Worm (Caenorhabditis elegans) whole organism, young adult: Measurements from ENCODE around the gene rab-21.
A peak's percentile ranks its signal among the peaks of the same experiment; 100 is the strongest.

Experiments used
- B0336.3 ChIP-seq: fragments of 200-800 bp; sonication (Bioruptor generic); IDR thresholded peaks from 2 replicates; pipeline ENCODE4 v1.3.6; 2022; ENCODE audit warnings: missing genetic modification characterization, missing compliant biosample characterization
- C06A6.2 ChIP-seq: fragments of 200-800 bp; sonication (Bioruptor generic); conservative IDR thresholded peaks from 2 replicates; pipeline ENCODE4 v1.3.6; 2022; ENCODE audit warnings: missing genetic modification characterization, missing compliant biosample characterization
- C17E4.6 ChIP-seq: fragments of 200-800 bp; sonication (Bioruptor generic); IDR thresholded peaks from 2 replicates; pipeline ENCODE4 v1.3.6; 2022; ENCODE audit warnings: missing genetic modification reagents, missing genetic modification characterization, missing compliant biosample characterization
- F10E7.11 ChIP-seq: sonication (generic microtip); optimal IDR thresholded peaks from 2 replicates; lab custom pipeline; 2017; ENCODE audit warnings: mild to moderate bottlenecking, missing genetic modification characterization, moderate library complexity, missing compliant biosample characterization
- F23B12.7 ChIP-seq: sonication (generic microtip); optimal IDR thresholded peaks from 2 replicates; lab custom pipeline; 2017; ENCODE audit warnings: missing genetic modification characterization, mild to moderate bottlenecking, missing compliant biosample characterization, antibody characterized with exemption, moderate library complexity; ENCODE audit not compliant: insufficient read depth
- F33H1.4 ChIP-seq: fragments of 200-800 bp; sonication (Bioruptor generic); IDR thresholded peaks from 2 replicates; pipeline ENCODE4 v1.3.6; 2022; ENCODE audit warnings: missing genetic modification reagents, missing genetic modification characterization, missing compliant biosample characterization
- Y53F4B.3 ChIP-seq: fragments of 200-800 bp; sonication (Bioruptor generic); IDR thresholded peaks from 2 replicates; pipeline ENCODE4 v1.3.6; 2022; ENCODE audit warnings: missing genetic modification reagents, missing genetic modification characterization, missing compliant biosample characterization
- Y67H2A.10 ChIP-seq: fragments of 200-800 bp; sonication (Bioruptor generic); conservative IDR thresholded peaks from 2 replicates; pipeline ENCODE4 v1.3.6; 2022; ENCODE audit warnings: missing genetic modification reagents, missing genetic modification characterization, missing compliant biosample characterization
- Y95B8A.8 ChIP-seq: fragments of 200-800 bp; sonication (Bioruptor generic); IDR thresholded peaks from 2 replicates; pipeline ENCODE4 v1.3.6; 2022; ENCODE audit warnings: missing genetic modification reagents, missing genetic modification characterization, missing compliant biosample characterization
- ama-1 ChIP-seq, 3 experiments: fragments of 150-350 bp in 1 of 3; sonication (generic microtip) in 2 of 3; optimal IDR thresholded peaks; 2 replicates each; lab custom pipeline; 2014 to 2018; ENCODE audit warnings: missing biosample characterization in 2 of 3, missing genetic modification characterization in 2 of 3, missing genetic modification reagents in 2 of 3
- aptf-3 ChIP-seq: fragments of 200-800 bp; sonication (Bioruptor generic); IDR thresholded peaks from 2 replicates; pipeline ENCODE4 v1.3.6; 2022; ENCODE audit warnings: missing genetic modification characterization, missing compliant biosample characterization
- attf-3 ChIP-seq: fragments of 200-800 bp; sonication (Bioruptor generic); conservative IDR thresholded peaks from 2 replicates; pipeline ENCODE4 v1.3.6; 2022; ENCODE audit warnings: missing genetic modification reagents, missing genetic modification characterization, missing compliant biosample characterization
- attf-5 ChIP-seq: fragments of 200-800 bp; sonication (Bioruptor generic); optimal IDR thresholded peaks from 2 replicates; lab custom pipeline; 2018; ENCODE audit warnings: mild to moderate bottlenecking, missing genetic modification characterization, missing compliant biosample characterization
- attf-6 ChIP-seq: fragments of 200-800 bp; sonication (Bioruptor generic); IDR thresholded peaks from 2 replicates; pipeline ENCODE4 v1.3.6; 2022; ENCODE audit warnings: missing genetic modification reagents, missing genetic modification characterization, missing compliant biosample characterization
- bed-2 ChIP-seq: fragments of 200-800 bp; sonication (Bioruptor generic); IDR thresholded peaks from 2 replicates; pipeline ENCODE4 v1.3.6; 2022; ENCODE audit warnings: missing genetic modification reagents, missing genetic modification characterization, missing compliant biosample characterization
- ceh-79 ChIP-seq: sonication (generic microtip); optimal IDR thresholded peaks from 2 replicates; lab custom pipeline; 2017; ENCODE audit warnings: mild to moderate bottlenecking, missing genetic modification characterization, missing compliant biosample characterization
- die-1 ChIP-seq: sonication (generic microtip); optimal IDR thresholded peaks from 2 replicates; lab custom pipeline; 2016; ENCODE audit warnings: missing genotype, mild to moderate bottlenecking, missing genetic modification characterization, missing compliant biosample characterization
- dpff-1 ChIP-seq: sonication (generic microtip); optimal IDR thresholded peaks from 2 replicates; lab custom pipeline; 2017; ENCODE audit warnings: mild to moderate bottlenecking, missing genetic modification characterization, missing compliant biosample characterization
- fkh-3 ChIP-seq: sonication (generic microtip); optimal IDR thresholded peaks from 2 replicates; lab custom pipeline; 2016; ENCODE audit warnings: mild to moderate bottlenecking, missing genetic modification characterization, missing compliant biosample characterization
- him-1 ChIP-seq: sonication (generic microtip); optimal IDR thresholded peaks from 2 replicates; lab custom pipeline; 2016; ENCODE audit warnings: missing genotype, missing genetic modification reagents, missing genetic modification characterization, missing compliant biosample characterization
- hlh-26 ChIP-seq: fragments of 200-800 bp; sonication (Bioruptor generic); conservative IDR thresholded peaks from 2 replicates; pipeline ENCODE4 v1.3.6; 2022; ENCODE audit warnings: missing genetic modification reagents, missing genetic modification characterization, missing compliant biosample characterization
- lag-1 ChIP-seq: fragments of 200-800 bp; sonication (Bioruptor generic); IDR thresholded peaks from 2 replicates; pipeline ENCODE4 v1.3.6; 2022; ENCODE audit warnings: missing genetic modification reagents, missing genetic modification characterization, missing compliant biosample characterization
- let-607 ChIP-seq, 2 experiments: fragments of 200-800 bp in 1 of 2; sonication (Bioruptor generic) in 1 of 2; sonication (generic microtip) in 1 of 2; optimal IDR thresholded peaks; 2 replicates each; lab custom pipeline; 2016 to 2018; ENCODE audit warnings: mild to moderate bottlenecking in 2 of 2, missing compliant biosample characterization in 2 of 2, missing genetic modification characterization in 2 of 2, moderate library complexity in 2 of 2, missing genotype in 1 of 2
- lsl-1 ChIP-seq: fragments of 200-800 bp; sonication (Bioruptor generic); optimal IDR thresholded peaks from 2 replicates; lab custom pipeline; 2018; ENCODE audit warnings: mild to moderate bottlenecking, missing genetic modification characterization, moderate library complexity, missing compliant biosample characterization
- lsy-27 ChIP-seq: sonication (generic microtip); optimal IDR thresholded peaks from 2 replicates; lab custom pipeline; 2017; ENCODE audit warnings: missing genetic modification characterization, mild to moderate bottlenecking, missing compliant biosample characterization, antibody characterized with exemption, missing genotype, borderline replicate concordance; ENCODE audit not compliant: insufficient read depth
- madf-10 ChIP-seq: sonication (generic microtip); optimal IDR thresholded peaks from 2 replicates; lab custom pipeline; 2016; ENCODE audit warnings: mild to moderate bottlenecking, missing genetic modification characterization, missing compliant biosample characterization
- mcd-1 ChIP-seq: fragments of 200-800 bp; sonication (Bioruptor generic); IDR thresholded peaks from 2 replicates; pipeline ENCODE4 v1.3.6; 2022; ENCODE audit warnings: missing genetic modification reagents, missing genetic modification characterization, missing compliant biosample characterization
- nfya-1 ChIP-seq: sonication (generic microtip); optimal IDR thresholded peaks from 2 replicates; lab custom pipeline; 2017; ENCODE audit warnings: antibody characterized with exemption, missing compliant biosample characterization, missing genetic modification characterization, borderline replicate concordance; ENCODE audit not compliant: insufficient read depth
- nfyb-1 ChIP-seq: fragments of 200-800 bp; sonication (Bioruptor generic); IDR thresholded peaks from 2 replicates; pipeline ENCODE4 v1.3.6; 2022; ENCODE audit warnings: missing genetic modification reagents, missing genetic modification characterization, missing compliant biosample characterization
- nhr-179 ChIP-seq: sonication (generic microtip); optimal IDR thresholded peaks from 2 replicates; lab custom pipeline; 2016; ENCODE audit warnings: mild to moderate bottlenecking, missing genetic modification characterization, missing compliant biosample characterization
- nhr-90 ChIP-seq: sonication (generic microtip); optimal IDR thresholded peaks from 2 replicates; lab custom pipeline; 2016; ENCODE audit warnings: missing genotype, mild to moderate bottlenecking, missing genetic modification characterization, missing compliant biosample characterization
- rcor-1 ChIP-seq: fragments of 200-800 bp; sonication (Bioruptor generic); IDR thresholded peaks from 2 replicates; pipeline ENCODE4 v1.3.6; 2022; ENCODE audit warnings: missing genetic modification reagents, missing genetic modification characterization, missing compliant biosample characterization
- snpc-1.1 ChIP-seq: sonication (generic microtip); optimal IDR thresholded peaks from 2 replicates; lab custom pipeline; 2017; ENCODE audit warnings: missing genetic modification characterization, mild to moderate bottlenecking, missing compliant biosample characterization, antibody characterized with exemption, moderate library complexity, missing genotype, missing genetic modification reagents; ENCODE audit not compliant: insufficient read depth
- snpc-1.3 ChIP-seq: sonication (generic microtip); optimal IDR thresholded peaks from 2 replicates; lab custom pipeline; 2017; ENCODE audit warnings: missing genetic modification characterization, mild to moderate bottlenecking, missing compliant biosample characterization, antibody characterized with exemption, moderate library complexity, missing genotype, missing genetic modification reagents; ENCODE audit not compliant: insufficient read depth
- snpc-3.4 ChIP-seq: sonication (generic microtip); optimal IDR thresholded peaks from 2 replicates; lab custom pipeline; 2017; ENCODE audit warnings: missing genetic modification characterization, mild to moderate bottlenecking, missing compliant biosample characterization, antibody characterized with exemption, moderate library complexity, missing genotype, missing genetic modification reagents
- snpc-4 ChIP-seq, 5 experiments: fragments of 150-350 bp in 1 of 5; sonication (generic microtip) in 4 of 5; optimal IDR thresholded peaks; 2 replicates each; lab custom pipeline; 2014 to 2018; ENCODE audit warnings: missing genetic modification characterization in 5 of 5, missing biosample characterization in 3 of 5, antibody characterized with exemption in 2 of 5, mild to moderate bottlenecking in 2 of 5, missing compliant biosample characterization in 2 of 5, missing genotype in 2 of 5, moderate library complexity in 2 of 5, missing genetic modification reagents in 1 of 5
- tbp1 ChIP-seq: fragments of 200-800 bp; sonication (Bioruptor generic); optimal IDR thresholded peaks from 2 replicates; lab custom pipeline; 2018; ENCODE audit warnings: mild to moderate bottlenecking, missing genetic modification characterization, missing compliant biosample characterization
- tlf-1 ChIP-seq: fragments of 200-800 bp; sonication (Bioruptor generic); optimal IDR thresholded peaks from 2 replicates; lab custom pipeline; 2018; ENCODE audit warnings: mild to moderate bottlenecking, missing genetic modification characterization, missing compliant biosample characterization
- xnd-1 ChIP-seq: sonication (generic microtip); optimal IDR thresholded peaks from 2 replicates; lab custom pipeline; 2016; ENCODE audit warnings: missing genotype, missing genetic modification reagents, missing genetic modification characterization, missing compliant biosample characterization
- ztf-28 ChIP-seq: fragments of 200-800 bp; sonication (Bioruptor generic); IDR thresholded peaks from 2 replicates; pipeline ENCODE4 v1.3.6; 2022; ENCODE audit warnings: missing genetic modification reagents, missing genetic modification characterization, missing compliant biosample characterization

Gene rab-21

DNA sequence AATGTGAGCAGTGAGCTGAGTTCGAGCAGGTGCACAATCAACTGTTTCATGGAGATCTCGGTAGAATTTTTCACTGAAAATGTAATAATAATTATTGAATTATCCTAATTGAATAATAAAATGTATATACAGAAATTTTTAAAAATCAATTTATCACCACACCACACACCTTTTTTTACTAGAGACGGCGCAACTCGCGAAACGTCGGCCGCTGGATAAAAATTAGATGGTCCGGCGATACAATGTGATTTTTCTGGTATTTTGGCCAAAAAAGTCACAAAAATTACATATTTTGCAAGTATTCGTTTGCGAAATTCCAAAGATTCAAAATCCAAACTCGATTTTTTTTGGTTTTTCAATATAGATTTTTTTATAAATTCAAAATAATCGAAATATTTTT is 44.0 kb downstream of the rab-21 start:
- no peak for TF ChIP-seq rcor-1 (GFP tag; lab: Robert Waterston, UW)
- no peak for TF ChIP-seq lag-1
- no peak for TF ChIP-seq bed-2 (GFP tag; lab: Robert Waterston, UW)
- no peak for TF ChIP-seq fkh-3 (tag; lab: Kevin White, UChicago)
- TF ChIP-seq nfya-1 (tag; lab: Kevin White, UChicago): no peak
- no peak for TF ChIP-seq F23B12.7 (tag; lab: Kevin White, UChicago)
- TF ChIP-seq aptf-3 (GFP tag; lab: Robert Waterston, UW): no peak
- peak; percentile 89 for TF ChIP-seq snpc-3.4 (tag; lab: Kevin White, UChicago)
- TF ChIP-seq F10E7.11 (tag; lab: Kevin White, UChicago): no peak
- no peak for TF ChIP-seq mcd-1
- TF ChIP-seq ama-1 (optimal IDR thresholded peaks at IDR 0.05; lab: Kevin White, UChicago): no peak
- no peak for TF ChIP-seq ama-1 (GFP tag; optimal IDR thresholded peaks at IDR 0.05; lab: Kevin White, UChicago)
- TF ChIP-seq snpc-1.1 (tag; lab: Kevin White, UChicago): peak; percentile 93
- TF ChIP-seq him-1 (tag; lab: Kevin White, UChicago): peak; percentile 47
- TF ChIP-seq attf-5: no peak
- TF ChIP-seq Y67H2A.10: no peak
- TF ChIP-seq tbp1 (GFP tag; lab: Kevin White, UChicago): peak; percentile 28
- peak; percentile 86 for TF ChIP-seq snpc-4 (GFP tag; optimal IDR thresholded peaks at IDR 0.05; lab: Kevin White, UChicago)
- peak; percentile 71 to 92 (median 90) for TF ChIP-seq snpc-4 (tag; optimal IDR thresholded peaks at IDR 0.05; lab: Kevin White, UChicago)
- peak; percentile 35 for TF ChIP-seq snpc-1.3
- TF ChIP-seq lsl-1 (GFP tag; lab: Kevin White, UChicago): peak; percentile 6
- no peak for TF ChIP-seq C06A6.2 (GFP tag; lab: Robert Waterston, UW)
- no peak for TF ChIP-seq nhr-90 (tag; lab: Kevin White, UChicago)
- no peak for TF ChIP-seq hlh-26 (GFP tag; lab: Robert Waterston, UW)
- TF ChIP-seq, all 124 proteins: peak for 7

- peak; percentile 10; the same call in 1 of the 2 replicates for TF ChIP-seq B0336.3 (GFP tag; lab: Robert Waterston, UW)
- peak; percentile 91 for TF ChIP-seq him-1 (tag; lab: Kevin White, UChicago)
- TF ChIP-seq lsy-27 (tag; lab: Kevin White, UChicago): no peak
Observed at ce11 chrII:8668871-8669270, 45.9 kb downstream of the rab-21 start.

- TF ChIP-seq xnd-1 (no peak), ama-1 (optimal IDR thresholded peaks at IDR 0.05; lab: Kevin White, UChicago) (no peak), ama-1 (GFP tag; optimal IDR thresholded peaks at IDR 0.05; lab: Kevin White, UChicago) (no peak), fkh-3 (tag; lab: Kevin White, UChicago) (no peak), C17E4.6 (no peak), F33H1.4 (no peak), tlf-1 (GFP tag; lab: Kevin White, UChicago) (no peak), attf-3 (GFP tag; lab: Robert Waterston, UW) (no peak), madf-10 (no peak), die-1 (tag; lab: Kevin White, UChicago) (no peak), let-607 (tag; optimal IDR thresholded peaks at IDR 0.05; lab: Kevin White, UChicago) (no peak), nhr-179 (no peak), ceh-79 (no peak), Y95B8A.8 (GFP tag; lab: Robert Waterston, UW) (no peak), dpff-1 (tag; lab: Kevin White, UChicago) (no peak), ztf-28 (GFP tag; lab: Robert Waterston, UW) (no peak), nfyb-1 (GFP tag; lab: Robert Waterston, UW) (no peak), snpc-1.3 (no peak), attf-6 (GFP tag; lab: Robert Waterston, UW) (no peak), Y53F4B.3 (GFP tag; lab: Robert Waterston, UW) (no peak)
Observed at ce11 chrII:8664533-8664932, 50.3 kb downstream of the rab-21 start, which contains the start of gene etc-1. Gene etc-1, plus strand, starts transcription at chrII:8664833.
